Fruit fly (Drosophila melanogaster): ENCODE data around the gene CG7110.

CG7110 gene

dm6 chr2L:13368940-13369339 lies 29.9 kb upstream of the CG7110 start, which contains the start of gene CG31855 (continued):
- TF ChIP-seq tio (GFP tag; optimal IDR thresholded peaks at IDR 0.05) (no peak), unc-4 (GFP tag; IDR thresholded peaks at IDR 0.05; ENCODE audit: partially characterized antibody) (no peak), Doc2 (GFP tag; IDR thresholded peaks at IDR 0.05) (no peak), NC2α (GFP tag; optimal IDR thresholded peaks at IDR 0.05) (no peak), ase (GFP tag; IDR thresholded peaks at IDR 0.05) (peak; percentile 86), Fer1 (GFP tag; optimal IDR thresholded peaks at IDR 0.05) (peak; percentile 85), Deaf1 (tag; optimal IDR thresholded peaks at IDR 0.05) (peak; percentile 52), CG31388 (GFP tag; optimal IDR thresholded peaks at IDR 0.05) (peak; percentile 67), D19A (tag; optimal IDR thresholded peaks at IDR 0.05) (peak; percentile 56), crc (GFP tag; optimal IDR thresholded peaks at IDR 0.05) (peak; percentile 16), trh (GFP tag; optimal IDR thresholded peaks at IDR 0.05) (peak; percentile 39), z (GFP tag; IDR thresholded peaks at IDR 0.05) (no peak), Optix (GFP tag; IDR thresholded peaks at IDR 0.05) (0 out of 3 replicates have a peak, but pooled peaks have one; percentile 25), ind (GFP tag; optimal IDR thresholded peaks at IDR 0.05) (peak; percentile 87), pho (GFP tag; optimal IDR thresholded peaks at IDR 0.05) (peak; percentile 74), phol (tag; optimal IDR thresholded peaks at IDR 0.05) (peak; percentile 70), CG6791 (GFP tag; IDR thresholded peaks at IDR 0.05; ENCODE audit: partially characterized antibody) (0 out of 3 replicates have a peak, but pooled peaks have one; percentile 16), bbx (GFP tag; IDR thresholded peaks at IDR 0.05; ENCODE audit: partially characterized antibody) (no peak), sob (GFP tag; IDR thresholded peaks at IDR 0.05) (peak; percentile 95), B-H2 (GFP tag; optimal IDR thresholded peaks at IDR 0.05) (peak; percentile 94), Taf1 (GFP tag; IDR thresholded peaks at IDR 0.05) (peak; percentile 77), CG34224 (GFP tag; IDR thresholded peaks at IDR 0.05; ENCODE audit: partially characterized antibody) (no peak; the same call in 2 of the 3 replicates), trem (tag; optimal IDR thresholded peaks at IDR 0.05) (peak; percentile 74), ATbp (GFP tag; optimal IDR thresholded peaks at IDR 0.05) (peak; percentile 61), chif (GFP tag; optimal IDR thresholded peaks at IDR 0.05) (peak; percentile 66 to 73), CoRest (tag; optimal IDR thresholded peaks at IDR 0.05) (peak; percentile 78), Hand (GFP tag; optimal IDR thresholded peaks at IDR 0.05) (peak; percentile 68), gsb-n (tag; optimal IDR thresholded peaks at IDR 0.05) (peak; percentile 72), fd64A (GFP tag; optimal IDR thresholded peaks at IDR 0.05) (no peak), NFAT (GFP tag; IDR thresholded peaks at IDR 0.05) (peak; percentile 94), Sox100B (GFP tag; optimal IDR thresholded peaks at IDR 0.05) (peak; percentile 74), CG3065 (GFP tag; optimal IDR thresholded peaks at IDR 0.05) (peak; percentile 49), CG18764 (GFP tag; optimal IDR thresholded peaks at IDR 0.05) (peak; percentile 80), CG32772 (GFP tag; IDR thresholded peaks at IDR 0.05) (peak; percentile 78), D (optimal IDR thresholded peaks at IDR 0.05) (no peak), D (GFP tag; optimal IDR thresholded peaks at IDR 0.05) (peak; percentile 56), scrt (GFP tag; optimal IDR thresholded peaks at IDR 0.05) (peak; percentile 66), CG2120 (GFP tag; optimal IDR thresholded peaks at IDR 0.05) (peak; percentile 91), CG17912 (GFP tag; optimal IDR thresholded peaks at IDR 0.05) (peak; percentile 69), eve (GFP tag; optimal IDR thresholded peaks at IDR 0.05) (no peak), Fer3 (tag; optimal IDR thresholded peaks at IDR 0.05) (peak; percentile 85), vfl (GFP tag; optimal IDR thresholded peaks at IDR 0.05) (peak; percentile 80), al (GFP tag; IDR thresholded peaks at IDR 0.05) (peak; percentile 61), CG10274 (GFP tag; optimal IDR thresholded peaks at IDR 0.05) (no peak), CG13287 (GFP tag; IDR thresholded peaks at IDR 0.05; ENCODE audit: partially characterized antibody) (peak; percentile 50; the same call in 1 of the 2 replicates), klu (GFP tag; IDR thresholded peaks at IDR 0.05) (peak; percentile 62), Kr (GFP tag; optimal IDR thresholded peaks at IDR 0.05) (no peak), Myb (GFP tag; optimal IDR thresholded peaks at IDR 0.05) (peak; percentile 65), caup (GFP tag; optimal IDR thresholded peaks at IDR 0.05; ENCODE audit: severe bottlenecking) (peak; percentile 87), esg (GFP tag; conservative IDR thresholded peaks at IDR 0.05) (peak; percentile 52), CG10431 (GFP tag; optimal IDR thresholded peaks at IDR 0.05) (peak; percentile 67)
